Worm (Caenorhabditis elegans): Measurements from ENCODE around the gene ugt-2.

DNA sequence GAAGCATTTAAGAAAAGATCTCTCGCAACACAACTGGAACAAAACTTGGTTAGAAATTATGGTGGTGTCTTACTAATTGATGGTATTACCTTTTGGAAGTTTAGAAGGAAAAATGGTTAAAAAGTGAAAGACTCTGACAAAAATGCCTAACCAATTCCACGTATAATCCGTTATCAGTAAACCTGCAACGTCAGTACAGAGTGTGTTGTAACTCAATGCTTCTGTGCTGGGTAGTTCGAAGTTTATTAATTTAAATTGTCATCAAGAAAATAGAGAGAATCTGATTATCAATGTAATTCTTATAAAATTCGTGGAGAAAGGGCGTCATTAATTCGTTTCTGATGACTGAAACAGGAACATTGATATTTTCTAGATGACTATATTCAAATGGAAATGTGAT, 36.6 kb downstream of the ugt-2 start:
- TF ChIP-seq sox-4 (tag; optimal IDR thresholded peaks at IDR 0.05) (no peak), ztf-16 (tag; optimal IDR thresholded peaks at IDR 0.05) (no peak), hlh-13 (GFP tag; optimal IDR thresholded peaks at IDR 0.05) (no peak), ceh-45 (GFP tag; IDR thresholded peaks at IDR 0.05) (no peak), gmeb-2 (tag; optimal IDR thresholded peaks at IDR 0.05) (no peak), ama-1 (optimal IDR thresholded peaks at IDR 0.05) (no peak), ceh-6 (GFP tag; optimal IDR thresholded peaks at IDR 0.05) (no peak)

All from whole organism, late embryonic.